Fruit fly (Drosophila melanogaster) whole organism, embryonic: Measurements from ENCODE around the gene CG2681.

ENCODE experiments used
- Bgb ChIP-seq: fragments of 200-800 bp; sonication (Bioruptor generic); IDR thresholded peaks from 2 replicates; pipeline ENCODE4 v1.3.6; 2022; ENCODE audit warnings: missing biosample characterization, missing genetic modification characterization; ENCODE audit not compliant: partially characterized antibody
- CG10543 ChIP-seq: fragments of 200-800 bp; sonication (Bioruptor generic); optimal IDR thresholded peaks from 3 replicates; lab custom pipeline; 2017; ENCODE audit warnings: missing biosample characterization, mild to moderate bottlenecking, missing genetic modification characterization, moderate library complexity
- CG12942 ChIP-seq: fragments of 200-800 bp; sonication (Bioruptor generic); optimal IDR thresholded peaks from 3 replicates; lab custom pipeline; 2016; ENCODE audit warnings: missing biosample characterization, missing genetic modification characterization
- CG14014 ChIP-seq: fragments of 200-800 bp; sonication (Bioruptor generic); IDR thresholded peaks from 2 replicates; pipeline ENCODE4 v1.3.6; 2022; ENCODE audit warnings: missing biosample characterization, missing genetic modification characterization
- CG14710 ChIP-seq: fragments of 200-800 bp; sonication (Bioruptor generic); optimal IDR thresholded peaks from 3 replicates; lab custom pipeline; 2019; ENCODE audit warnings: missing biosample characterization, mild to moderate bottlenecking, missing genetic modification characterization, moderate library complexity
- CG15514 ChIP-seq: fragments of 200-800 bp; sonication (Bioruptor generic); optimal IDR thresholded peaks from 3 replicates; lab custom pipeline; 2017; ENCODE audit warnings: missing biosample characterization, missing genetic modification characterization, mild to moderate bottlenecking, moderate library complexity, missing genetic modification reagents
- CG16815 ChIP-seq: fragments of 200-800 bp; sonication (Bioruptor generic); optimal IDR thresholded peaks from 3 replicates; lab custom pipeline; 2017; ENCODE audit warnings: missing biosample characterization, mild to moderate bottlenecking, missing genetic modification characterization
- CG17361 ChIP-seq: fragments of 200-800 bp; sonication (Bioruptor generic); IDR thresholded peaks from 3 replicates; pipeline ENCODE4 v1.3.6; 2022; ENCODE audit warnings: missing biosample characterization, missing genetic modification characterization
- CG17385 ChIP-seq: fragments of 200-800 bp; sonication (Bioruptor generic); optimal IDR thresholded peaks from 3 replicates; lab custom pipeline; 2018; ENCODE audit warnings: missing biosample characterization, mild to moderate bottlenecking, missing genetic modification characterization
- CG1792 ChIP-seq: fragments of 200-800 bp; sonication (Bioruptor generic); optimal IDR thresholded peaks from 2 replicates; lab custom pipeline; 2016; ENCODE audit warnings: missing biosample characterization, missing genetic modification characterization
- CG2712 ChIP-seq: fragments of 200-800 bp; optimal IDR thresholded peaks from 3 replicates; lab custom pipeline; 2019; ENCODE audit warnings: missing biosample characterization, mild to moderate bottlenecking, missing genetic modification characterization, moderate library complexity
- CG3281 ChIP-seq: fragments of 200-800 bp; sonication (Bioruptor generic); optimal IDR thresholded peaks from 3 replicates; lab custom pipeline; 2017; ENCODE audit warnings: missing biosample characterization, mild to moderate bottlenecking, missing genetic modification characterization
- CG42726 ChIP-seq: fragments of 200-800 bp; sonication (Bioruptor generic); IDR thresholded peaks from 2 replicates; pipeline ENCODE4 v1.3.6; 2022; ENCODE audit warnings: missing biosample characterization, missing genetic modification characterization; ENCODE audit not compliant: partially characterized antibody
- CG6689 ChIP-seq: fragments of 200-800 bp; sonication (Bioruptor generic); IDR thresholded peaks from 2 replicates; pipeline ENCODE4 v1.3.6; 2022; ENCODE audit warnings: missing biosample characterization, missing genetic modification characterization
- CG7271 ChIP-seq: fragments of 200-800 bp; sonication (Bioruptor generic); optimal IDR thresholded peaks from 2 replicates; lab custom pipeline; 2018; ENCODE audit warnings: missing biosample characterization, mild to moderate bottlenecking, missing genetic modification characterization, moderate library complexity
- CG7372 ChIP-seq: fragments of 200-800 bp; sonication (Bioruptor generic); IDR thresholded peaks from 2 replicates; pipeline ENCODE4 v1.3.6; 2022; ENCODE audit warnings: missing biosample characterization, missing genetic modification characterization
- CG8281 ChIP-seq: fragments of 200-800 bp; sonication (Bioruptor generic); optimal IDR thresholded peaks from 2 replicates; lab custom pipeline; 2018; ENCODE audit warnings: missing biosample characterization, mild to moderate bottlenecking, missing genetic modification characterization, moderate library complexity
- CkIIα-i1 ChIP-seq: fragments of 200-800 bp; sonication (Bioruptor generic); IDR thresholded peaks from 2 replicates; pipeline ENCODE4 v1.3.6; 2022; ENCODE audit warnings: missing biosample characterization, missing genetic modification characterization
- D19B ChIP-seq: fragments of 200-800 bp; sonication (Bioruptor generic); optimal IDR thresholded peaks from 2 replicates; lab custom pipeline; 2017; ENCODE audit warnings: missing biosample characterization, mild to moderate bottlenecking, missing genetic modification characterization
- Dp ChIP-seq: fragments of 200-800 bp; sonication (Bioruptor generic); optimal IDR thresholded peaks from 2 replicates; lab custom pipeline; 2018; ENCODE audit warnings: missing biosample characterization, mild to moderate bottlenecking, missing genetic modification characterization, moderate library complexity
- Fer1 ChIP-seq: fragments of 200-800 bp; sonication (Bioruptor generic); optimal IDR thresholded peaks from 2 replicates; lab custom pipeline; 2017; ENCODE audit warnings: missing biosample characterization, mild to moderate bottlenecking, missing genetic modification characterization
- GATAe ChIP-seq: fragments of 200-800 bp; sonication (Bioruptor generic); conservative IDR thresholded peaks from 2 replicates; pipeline ENCODE4 v1.3.6; 2022; ENCODE audit warnings: missing biosample characterization, missing genetic modification characterization
- H15 ChIP-seq: fragments of 200-800 bp; sonication (Bioruptor generic); IDR thresholded peaks from 3 replicates; pipeline ENCODE4 v1.3.6; 2022; ENCODE audit warnings: missing biosample characterization, missing genetic modification characterization
- HHEX ChIP-seq: fragments of 200-800 bp; sonication (Bioruptor generic); optimal IDR thresholded peaks from 3 replicates; lab custom pipeline; 2017; ENCODE audit warnings: missing biosample characterization, mild to moderate bottlenecking, missing genetic modification characterization, missing genetic modification reagents
- Hand ChIP-seq: fragments of 200-800 bp; sonication (Bioruptor generic); optimal IDR thresholded peaks from 2 replicates; lab custom pipeline; 2017; ENCODE audit warnings: mild to moderate bottlenecking, missing biosample characterization, missing genetic modification reagents, missing genetic modification characterization
- Jarid2 ChIP-seq: fragments of 200-800 bp; sonication (Bioruptor generic); optimal IDR thresholded peaks from 3 replicates; lab custom pipeline; 2017; ENCODE audit warnings: mild to moderate bottlenecking, missing biosample characterization, missing genetic modification reagents, missing genetic modification characterization
- Neu2 ChIP-seq: fragments of 200-800 bp; sonication (Bioruptor generic); optimal IDR thresholded peaks from 3 replicates; lab custom pipeline; 2016; ENCODE audit warnings: missing biosample characterization, missing genetic modification characterization, borderline replicate concordance
- Nf-YA ChIP-seq: fragments of 200-800 bp; sonication (Bioruptor generic); IDR thresholded peaks from 2 replicates; pipeline ENCODE4 v1.3.6; 2022; ENCODE audit warnings: missing biosample characterization, missing genetic modification characterization
- Sox100B ChIP-seq: fragments of 200-800 bp; sonication (Bioruptor generic); optimal IDR thresholded peaks from 3 replicates; lab custom pipeline; 2018; ENCODE audit warnings: missing biosample characterization, mild to moderate bottlenecking, missing genetic modification characterization
- Usf ChIP-seq: fragments of 200-800 bp; sonication (Bioruptor generic); optimal IDR thresholded peaks from 2 replicates; lab custom pipeline; 2017; ENCODE audit warnings: missing genotype, missing biosample characterization, missing genetic modification characterization
- Vsx1 ChIP-seq: fragments of 200-800 bp; sonication (Bioruptor generic); optimal IDR thresholded peaks from 2 replicates; lab custom pipeline; 2017; ENCODE audit warnings: missing biosample characterization, mild to moderate bottlenecking, missing genetic modification characterization, missing genetic modification reagents
- amos ChIP-seq: fragments of 200-800 bp; sonication (Bioruptor generic); IDR thresholded peaks from 2 replicates; pipeline ENCODE4 v1.3.6; 2022; ENCODE audit warnings: missing biosample characterization, missing genetic modification characterization; ENCODE audit not compliant: partially characterized antibody
- br ChIP-seq: fragments of >200 bp; optimal IDR thresholded peaks from 2 replicates; lab custom pipeline; 2017
- crp ChIP-seq, 2 experiments: fragments of 200-800 bp; sonication (Bioruptor generic); optimal IDR thresholded peaks; 2 replicates in 1 of 2; 3 replicates in 1 of 2; lab custom pipeline; 2017; ENCODE audit warnings: missing biosample characterization in 2 of 2, missing genetic modification characterization in 2 of 2, mild to moderate bottlenecking in 1 of 2, moderate library complexity in 1 of 2
- eve ChIP-seq, 2 experiments: fragments of >200 bp; optimal IDR thresholded peaks; 2 replicates each; lab custom pipeline; 2017; ENCODE audit warnings: missing biosample characterization in 2 of 2, missing genetic modification characterization in 2 of 2
- gem ChIP-seq: fragments of 200-800 bp; sonication (Bioruptor generic); optimal IDR thresholded peaks from 2 replicates; lab custom pipeline; 2019; ENCODE audit warnings: missing biosample characterization, mild to moderate bottlenecking, missing genetic modification characterization, moderate library complexity
- grn ChIP-seq: fragments of 200-800 bp; sonication (Bioruptor generic); optimal IDR thresholded peaks from 3 replicates; lab custom pipeline; 2017; ENCODE audit warnings: missing biosample characterization, missing genetic modification characterization
- hb ChIP-seq: fragments of 200-800 bp; sonication (Bioruptor generic); IDR thresholded peaks from 3 replicates; pipeline ENCODE4 v1.3.6; 2022; ENCODE audit warnings: missing biosample characterization, missing genetic modification characterization; ENCODE audit not compliant: partially characterized antibody
- nau ChIP-seq: fragments of 200-800 bp; sonication (Bioruptor generic); optimal IDR thresholded peaks from 3 replicates; lab custom pipeline; 2017; ENCODE audit warnings: missing biosample characterization, mild to moderate bottlenecking, missing genetic modification characterization, missing genetic modification reagents
- oc ChIP-seq: fragments of 200-800 bp; sonication (Bioruptor generic); optimal IDR thresholded peaks from 2 replicates; lab custom pipeline; 2018; ENCODE audit warnings: missing biosample characterization, mild to moderate bottlenecking, missing genetic modification characterization, moderate library complexity
- pum ChIP-seq: fragments of 200-800 bp; sonication (Bioruptor generic); optimal IDR thresholded peaks from 2 replicates; lab custom pipeline; 2016; ENCODE audit warnings: missing biosample characterization, missing genetic modification characterization
- repo ChIP-seq: fragments of 200-800 bp; sonication (Bioruptor generic); optimal IDR thresholded peaks from 2 replicates; lab custom pipeline; 2016; ENCODE audit warnings: missing biosample characterization, missing genetic modification characterization
- sd ChIP-seq: fragments of 200-800 bp; sonication (Bioruptor generic); optimal IDR thresholded peaks from 3 replicates; lab custom pipeline; 2018; ENCODE audit warnings: missing biosample characterization, mild to moderate bottlenecking, missing genetic modification characterization, moderate library complexity
- sens ChIP-seq: fragments of 200-800 bp; sonication (Bioruptor generic); peaks from one replicate; lab custom pipeline; 2016; ENCODE audit warnings: missing biosample characterization, missing genetic modification characterization
- so ChIP-seq: fragments of 200-800 bp; sonication (Bioruptor generic); IDR thresholded peaks from 3 replicates; pipeline ENCODE4 v1.3.6; 2022; ENCODE audit warnings: missing biosample characterization, missing genetic modification characterization
- sqz ChIP-seq: fragments of 200-800 bp; sonication (Bioruptor generic); optimal IDR thresholded peaks from 3 replicates; lab custom pipeline; 2018; ENCODE audit warnings: missing biosample characterization, mild to moderate bottlenecking, missing genetic modification characterization
- tgo ChIP-seq: fragments of 200-800 bp; sonication (Bioruptor generic); IDR thresholded peaks from 3 replicates; pipeline ENCODE4 v1.3.6; 2022; ENCODE audit warnings: missing biosample characterization, missing genetic modification characterization
- tll ChIP-seq, 2 experiments: fragments of 200-800 bp in 1 of 2; fragments of >200 bp in 1 of 2; sonication (Bioruptor generic) in 1 of 2; optimal IDR thresholded peaks; 2 replicates each; lab custom pipeline; 2017 to 2019; ENCODE audit warnings: missing biosample characterization in 2 of 2, missing genetic modification characterization in 2 of 2, mild to moderate bottlenecking in 1 of 2, moderate library complexity in 1 of 2
- wdn ChIP-seq: fragments of 200-800 bp; sonication (Bioruptor generic); IDR thresholded peaks from 2 replicates; pipeline ENCODE4 v1.3.6; 2022; ENCODE audit warnings: missing biosample characterization, missing genetic modification characterization
- zfh2 ChIP-seq: fragments of 200-800 bp; sonication (Bioruptor generic); optimal IDR thresholded peaks from 2 replicates; lab custom pipeline; 2016; ENCODE audit warnings: missing biosample characterization, missing genetic modification characterization

Gene CG2681

dm6 chrX:2703693-2704092, 4.8 kb upstream of the CG2681 start, which contains the start of gene Ugalt (continued):
- peak; percentile 100 for TF ChIP-seq HHEX (GFP tag; lab: Kevin White, UChicago)
- TF ChIP-seq CG14014 (GFP tag; lab: Robert Waterston, UW): peak; percentile 100
- TF ChIP-seq CG17361: peak; percentile 100
- TF ChIP-seq Hand (GFP tag; lab: Kevin White, UChicago): peak; percentile 100
- peak; percentile 99 for TF ChIP-seq Vsx1 (GFP tag; lab: Kevin White, UChicago)
- peak; percentile 100 for TF ChIP-seq H15 (GFP tag; lab: Robert Waterston, UW)
- peak; percentile 63 to 84 for TF ChIP-seq crp (GFP tag; optimal IDR thresholded peaks at IDR 0.05; lab: Kevin White, UChicago)
- TF ChIP-seq CG10543: peak; percentile 100
- peak; percentile 100 for TF ChIP-seq GATAe (GFP tag; lab: Robert Waterston, UW)
- TF ChIP-seq CG17385: peak; percentile 100
- peak; percentile 97 for TF ChIP-seq CG15514 (GFP tag; lab: Kevin White, UChicago)
- peak; percentile 79 for TF ChIP-seq CG42726 (GFP tag; lab: Robert Waterston, UW)
- TF ChIP-seq br (lab: Kevin White, UChicago): no peak
- peak; percentile 100 for TF ChIP-seq gem
- peak; percentile 98 for TF ChIP-seq CG8281
- TF ChIP-seq so (GFP tag; lab: Robert Waterston, UW): peak; percentile 100
- TF ChIP-seq tgo (GFP tag; lab: Robert Waterston, UW): peak; percentile 100
- peak; percentile 100 for TF ChIP-seq Neu2 (GFP tag; lab: Kevin White, UChicago)
- TF ChIP-seq tll (GFP tag; optimal IDR thresholded peaks at IDR 0.05; lab: Kevin White, UChicago): peak in 1 of 2 experiments; percentile 95
- TF ChIP-seq Jarid2 (GFP tag; lab: Kevin White, UChicago): peak; percentile 100
- peak; percentile 100 for TF ChIP-seq CkIIα-i1
- TF ChIP-seq repo (GFP tag; lab: Kevin White, UChicago): peak; percentile 100
- peak; percentile 99 for TF ChIP-seq grn (GFP tag; lab: Kevin White, UChicago)
- TF ChIP-seq CG12942 (GFP tag; lab: Kevin White, UChicago): peak; percentile 100
- peak; percentile 100 for TF ChIP-seq wdn (GFP tag; lab: Robert Waterston, UW)
- TF ChIP-seq nau (GFP tag; lab: Kevin White, UChicago): peak; percentile 100
- peak; percentile 100 for TF ChIP-seq zfh2 (GFP tag; lab: Kevin White, UChicago)
- TF ChIP-seq Dp (GFP tag; lab: Kevin White, UChicago): peak; percentile 68
- peak; percentile 100 for TF ChIP-seq CG2712
- TF ChIP-seq CG14710 (tag; lab: Kevin White, UChicago): peak; percentile 99
- TF ChIP-seq Nf-YA (GFP tag; lab: Robert Waterston, UW): peak; percentile 100
- TF ChIP-seq CG3281 (GFP tag; lab: Kevin White, UChicago): peak; percentile 100
- no peak for TF ChIP-seq hb (GFP tag; lab: Robert Waterston, UW)
- peak; percentile 100 for TF ChIP-seq CG6689
- peak; percentile 100 for TF ChIP-seq Fer1
- TF ChIP-seq CG7271 (tag; lab: Kevin White, UChicago): peak; percentile 100
- peak; percentile 99 for TF ChIP-seq D19B (GFP tag; lab: Kevin White, UChicago)
- TF ChIP-seq CG16815 (GFP tag; lab: Kevin White, UChicago): peak; percentile 100
- TF ChIP-seq Usf (GFP tag; lab: Kevin White, UChicago): peak; percentile 100
- peak; percentile 100 for TF ChIP-seq oc
- TF ChIP-seq Sox100B (GFP tag; lab: Kevin White, UChicago): peak; percentile 100
- peak; percentile 100 for TF ChIP-seq pum (GFP tag; lab: Kevin White, UChicago)
- peak; percentile 99 for TF ChIP-seq sd (tag; lab: Kevin White, UChicago)
- TF ChIP-seq sqz (GFP tag; lab: Kevin White, UChicago): peak; percentile 100
- peak; percentile 100 for TF ChIP-seq CG1792
- peak; percentile 100 for TF ChIP-seq CG7372 (GFP tag; lab: Robert Waterston, UW)
- peak; percentile 100 for TF ChIP-seq sens (GFP tag; lab: Kevin White, UChicago)
- TF ChIP-seq Bgb (GFP tag; lab: Robert Waterston, UW): peak; percentile 50
- TF ChIP-seq eve (GFP tag; optimal IDR thresholded peaks at IDR 0.05; lab: Kevin White, UChicago): peak in 1 of 2 experiments; percentile 85
- TF ChIP-seq amos (GFP tag; lab: Robert Waterston, UW): peak; percentile 36; the same call in 1 of the 2 replicates
